Worm (Caenorhabditis elegans) whole organism, L3 larva: Measurements from ENCODE around the gene Y44A6B.3.

Source experiments
- ceh-28 ChIP-seq: fragments of 150-350 bp; optimal IDR thresholded peaks from 2 replicates; lab custom pipeline; 2014; ENCODE audit warnings: missing biosample characterization, missing genetic modification reagents, missing genetic modification characterization
- ceh-9 ChIP-seq: sonication (generic microtip); optimal IDR thresholded peaks from 2 replicates; lab custom pipeline; 2018; ENCODE audit warnings: missing biosample characterization, missing genetic modification characterization
- elt-3 ChIP-seq, 3 experiments: fragments of 150-350 bp in 1 of 3; sonication (generic microtip) in 2 of 3; optimal IDR thresholded peaks; 2 replicates in 2 of 3; 4 replicates in 1 of 3; lab custom pipeline; 2014 to 2017; ENCODE audit warnings: missing biosample characterization in 3 of 3, missing genetic modification characterization in 3 of 3
- fkh-2 ChIP-seq: fragments of 150-350 bp; optimal IDR thresholded peaks from 2 replicates; lab custom pipeline; 2014; ENCODE audit warnings: missing biosample characterization, missing genetic modification reagents, missing genetic modification characterization
- nhr-23 ChIP-seq: fragments of 150-350 bp; optimal IDR thresholded peaks from 2 replicates; lab custom pipeline; 2014; ENCODE audit warnings: missing biosample characterization, missing genetic modification reagents, missing genetic modification characterization
- nhr-28 ChIP-seq: fragments of 150-350 bp; optimal IDR thresholded peaks from 2 replicates; lab custom pipeline; 2014; ENCODE audit warnings: missing biosample characterization, missing genetic modification characterization
- pqm-1 ChIP-seq: fragments of 150-350 bp; optimal IDR thresholded peaks from 2 replicates; lab custom pipeline; 2017; ENCODE audit warnings: missing biosample characterization, missing genetic modification characterization, inconsistent platforms
- unc-62 ChIP-seq: fragments of 150-350 bp; sonication (generic microtip); optimal IDR thresholded peaks from 4 replicates; lab custom pipeline; 2014; ENCODE audit warnings: missing biosample characterization, missing genetic modification reagents, missing genetic modification characterization
- ztf-11 ChIP-seq: fragments of 150-350 bp; optimal IDR thresholded peaks from 2 replicates; lab custom pipeline; 2014; ENCODE audit warnings: missing biosample characterization, missing genetic modification characterization

- no peak for TF ChIP-seq unc-62 (GFP tag; lab: Kevin White, UChicago)
- TF ChIP-seq ceh-28 (tag; lab: Kevin White, UChicago), result no peak
- no peak for TF ChIP-seq elt-3 (tag; optimal IDR thresholded peaks at IDR 0.05; lab: Kevin White, UChicago)
- TF ChIP-seq ztf-11 (tag; lab: Kevin White, UChicago), result no peak
- no peak for TF ChIP-seq nhr-23 (tag; lab: Kevin White, UChicago)
- no peak for TF ChIP-seq ceh-9
- no peak for TF ChIP-seq pqm-1 (tag; lab: Kevin White, UChicago)
- TF ChIP-seq fkh-2 (tag; lab: Kevin White, UChicago), result no peak
- TF ChIP-seq nhr-28 (tag; lab: Kevin White, UChicago), result no peak
Observed at ce11 chrV:20645479-20645878, 7.2 kb upstream of the Y44A6B.3 start.
